Worm (Caenorhabditis elegans) whole organism, midembryonic: ENCODE measurements around the gene gsp-1.

Source experiments
- cog-1 ChIP-seq: sonication (generic microtip); optimal IDR thresholded peaks from 2 replicates; lab custom pipeline; 2016; ENCODE audit warnings: missing genetic modification characterization, missing compliant biosample characterization
- flt-1 ChIP-seq: fragments of 200-800 bp; sonication (Bioruptor generic); IDR thresholded peaks from 2 replicates; pipeline ENCODE4 v1.3.6; 2022; ENCODE audit warnings: missing genetic modification characterization, missing compliant biosample characterization
- klf-2 ChIP-seq: fragments of 200-800 bp; sonication (Bioruptor generic); conservative IDR thresholded peaks from 2 replicates; pipeline ENCODE4 v1.3.6; 2022; ENCODE audit warnings: missing genetic modification reagents, missing genetic modification characterization, missing compliant biosample characterization
- med-1 ChIP-seq: sonication (generic microtip); optimal IDR thresholded peaks from 2 replicates; lab custom pipeline; 2017; ENCODE audit warnings: missing genetic modification characterization, mild to moderate bottlenecking, missing compliant biosample characterization, antibody characterized with exemption, missing genetic modification reagents; ENCODE audit not compliant: insufficient read depth
- tab-1 ChIP-seq: fragments of 200-800 bp; sonication (Bioruptor generic); IDR thresholded peaks from 2 replicates; pipeline ENCODE4 v1.3.6; 2022; ENCODE audit warnings: missing genetic modification characterization, missing compliant biosample characterization

ce11 chrV:10727651-10728050 lies 45.4 kb downstream of the gsp-1 start:
- TF ChIP-seq cog-1 (tag; lab: Kevin White, UChicago) (no peak), tab-1 (GFP tag; lab: Robert Waterston, UW) (no peak), flt-1 (GFP tag; lab: Robert Waterston, UW) (no peak), klf-2 (GFP tag; lab: Robert Waterston, UW) (no peak), med-1 (no peak)
